Fruit fly (Drosophila melanogaster): ENCODE results near the gene CHKov1.

- no peak for TF ChIP-seq CTCF (optimal IDR thresholded peaks at IDR 0.05)
- no peak for TF ChIP-seq CG8478 (optimal IDR thresholded peaks at IDR 0.05)
These were observed 28.5 kb downstream of the CHKov1 start, which contains the start of gene CG13659 for dm6 chr3R:25300575-25300974.
